Worm (Caenorhabditis elegans) whole organism, dauer: ENCODE data around the gene skr-8.
"Not testable (repeated sequence)": the region's sequence is repeated elsewhere in the genome, so short reads cannot be mapped to it uniquely, and the experiment has no call there.

ENCODE experiments used
- unc-62 ChIP-seq: sonication (generic microtip); optimal IDR thresholded peaks from 2 replicates; lab custom pipeline; 2017; ENCODE audit warnings: missing biosample characterization, missing genetic modification reagents, missing genetic modification characterization

Gene skr-8

DNA sequence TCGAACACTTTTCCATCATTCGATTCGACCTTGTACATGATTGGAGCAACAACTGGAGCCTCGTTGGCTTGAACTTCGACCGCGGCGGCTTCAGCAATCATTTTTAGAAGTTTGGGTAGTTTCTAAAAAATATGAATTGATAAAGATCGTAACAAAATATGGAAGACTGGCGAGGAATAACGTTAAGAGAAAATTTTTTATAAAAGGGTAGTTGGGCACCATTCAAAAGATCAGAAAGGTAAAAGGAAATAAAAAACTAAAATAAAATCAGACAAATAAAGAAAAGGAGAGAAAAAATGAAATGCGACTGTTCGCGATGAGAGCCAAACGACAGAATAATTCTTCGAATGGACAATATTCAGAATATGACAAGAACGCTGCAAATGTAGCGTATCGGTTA, at the start of gene skr-8:
TSS of gene skr-8 (minus strand) at position 101 of the 400 bp plus-strand sequence.
- TF ChIP-seq unc-62 (GFP tag; lab: Kevin White, UChicago): not testable (repeated sequence)

DNA sequence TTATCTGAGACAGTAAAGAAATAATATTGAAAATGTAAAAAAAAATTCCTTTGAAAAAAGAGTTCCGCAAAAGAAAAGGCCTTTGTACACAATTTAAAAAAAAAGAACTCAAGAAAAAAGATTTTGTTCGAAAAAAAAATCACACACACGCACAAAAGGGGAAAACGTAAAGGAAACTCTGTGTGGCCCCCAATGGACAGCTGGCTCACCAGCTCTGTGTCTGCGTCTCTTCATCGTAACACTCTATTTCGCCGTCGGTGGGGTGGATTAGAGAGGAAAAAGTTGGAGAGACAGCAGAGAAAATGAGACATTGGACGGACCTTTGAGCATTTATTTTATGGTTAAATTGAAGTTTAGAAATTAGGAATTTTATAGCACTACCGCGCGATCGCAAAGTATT, 49.4 kb upstream of the skr-8 start:
- no peak for TF ChIP-seq unc-62 (GFP tag; lab: Kevin White, UChicago)

DNA sequence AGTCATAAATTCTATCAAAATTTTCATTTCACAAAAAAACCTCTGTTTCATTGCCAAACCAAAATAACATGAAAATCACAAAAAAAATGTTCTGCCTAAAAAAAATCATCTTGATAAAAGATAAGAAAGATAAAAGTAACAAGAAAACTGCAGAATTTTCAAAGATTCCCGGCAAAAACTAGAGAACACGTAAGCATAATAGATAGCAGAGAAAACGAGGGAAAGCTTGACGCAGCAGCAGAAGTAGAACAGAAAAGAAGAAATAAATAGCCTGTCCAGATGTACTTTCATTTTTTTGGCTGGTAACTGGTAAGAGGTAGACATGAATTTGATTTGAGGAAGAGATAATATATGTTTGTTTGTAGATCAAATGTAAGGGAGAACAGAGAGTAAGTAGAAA, 45.1 kb upstream of the skr-8 start:
- TF ChIP-seq unc-62 (GFP tag; lab: Kevin White, UChicago): no peak

DNA sequence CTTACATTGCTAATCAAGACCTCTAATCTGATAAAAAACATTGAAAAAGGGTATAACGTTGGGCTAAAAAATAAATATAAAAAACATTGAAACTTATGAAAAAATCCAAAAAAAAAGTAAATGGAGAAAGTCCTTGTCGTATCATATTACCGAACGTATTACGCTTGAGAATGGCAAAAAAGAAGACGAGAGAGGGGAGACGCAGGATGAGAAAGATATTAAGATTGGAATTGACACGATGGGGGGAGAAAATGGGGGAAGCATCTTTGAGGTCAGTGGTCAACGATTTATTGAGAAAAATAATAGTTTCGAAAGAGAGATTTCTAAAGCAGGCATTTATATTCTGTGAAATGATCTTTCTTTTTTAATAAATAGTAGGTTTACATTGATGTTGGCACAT, 43.7 kb upstream of the skr-8 start:
- no peak for TF ChIP-seq unc-62 (GFP tag; lab: Kevin White, UChicago)

ce11 chrIV:17207864-17208263, 42.2 kb upstream of the skr-8 start:
- TF ChIP-seq unc-62 (GFP tag; lab: Kevin White, UChicago): no peak

ce11 chrIV:17206745-17207144, 41.1 kb upstream of the skr-8 start, which contains the start of gene cnnm-1:
Gene cnnm-1, minus strand, starts transcription at chrIV:17206845.
- no peak for TF ChIP-seq unc-62 (GFP tag; lab: Kevin White, UChicago)

DNA sequence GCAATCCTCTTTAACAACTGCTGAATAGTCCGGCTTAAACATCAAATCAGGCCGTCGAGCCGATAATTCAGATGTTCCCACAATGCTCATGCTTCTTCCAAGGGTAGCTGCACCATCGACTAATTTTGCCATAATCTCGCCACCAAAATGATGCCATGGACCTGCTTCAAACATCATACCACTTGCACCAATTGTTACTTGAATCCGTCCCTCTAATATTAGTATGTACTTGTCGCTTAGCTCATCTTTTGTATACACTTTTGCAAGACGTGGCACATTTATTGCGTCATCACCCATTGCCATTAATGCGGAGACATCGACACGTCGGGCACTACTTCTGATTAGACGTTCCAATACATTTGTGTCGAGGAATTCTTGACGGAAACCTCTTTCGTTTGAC, 34.1 kb upstream of the skr-8 start:
- TF ChIP-seq unc-62 (GFP tag; lab: Kevin White, UChicago): no peak

DNA sequence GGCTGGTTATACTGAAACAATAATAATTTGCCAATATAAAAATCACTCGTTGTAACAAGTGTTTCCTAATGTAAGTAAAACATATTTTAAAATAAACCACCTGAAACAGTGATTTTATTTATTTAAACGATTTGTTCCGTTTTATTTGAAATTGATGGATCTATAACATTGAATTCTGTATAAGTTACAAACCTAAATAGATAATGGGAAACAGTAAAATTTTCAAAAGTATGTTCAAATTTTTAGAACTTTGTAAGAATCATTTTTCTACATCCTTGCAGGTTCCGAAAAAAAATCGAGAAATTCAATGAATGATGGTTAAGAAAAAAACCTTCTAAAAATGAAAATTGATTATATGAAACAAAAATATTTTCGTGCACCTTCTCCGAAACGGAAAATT, 27.9 kb upstream of the skr-8 start:
- TF ChIP-seq unc-62 (GFP tag; lab: Kevin White, UChicago): no peak

ce11 chrIV:17191791-17192190, 26.2 kb upstream of the skr-8 start, which contains the start of gene flp-17:
Gene flp-17, minus strand, starts transcription at chrIV:17191891.
- no peak for TF ChIP-seq unc-62 (GFP tag; lab: Kevin White, UChicago)

ce11 chrIV:17189193-17189592, 23.6 kb upstream of the skr-8 start:
- no peak for TF ChIP-seq unc-62 (GFP tag; lab: Kevin White, UChicago)

ce11 chrIV:17183629-17184028, 18.0 kb upstream of the skr-8 start, which contains the start of gene col-138:
Gene col-138, minus strand, starts transcription at chrIV:17183729.
- TF ChIP-seq unc-62 (GFP tag; lab: Kevin White, UChicago): no peak

DNA sequence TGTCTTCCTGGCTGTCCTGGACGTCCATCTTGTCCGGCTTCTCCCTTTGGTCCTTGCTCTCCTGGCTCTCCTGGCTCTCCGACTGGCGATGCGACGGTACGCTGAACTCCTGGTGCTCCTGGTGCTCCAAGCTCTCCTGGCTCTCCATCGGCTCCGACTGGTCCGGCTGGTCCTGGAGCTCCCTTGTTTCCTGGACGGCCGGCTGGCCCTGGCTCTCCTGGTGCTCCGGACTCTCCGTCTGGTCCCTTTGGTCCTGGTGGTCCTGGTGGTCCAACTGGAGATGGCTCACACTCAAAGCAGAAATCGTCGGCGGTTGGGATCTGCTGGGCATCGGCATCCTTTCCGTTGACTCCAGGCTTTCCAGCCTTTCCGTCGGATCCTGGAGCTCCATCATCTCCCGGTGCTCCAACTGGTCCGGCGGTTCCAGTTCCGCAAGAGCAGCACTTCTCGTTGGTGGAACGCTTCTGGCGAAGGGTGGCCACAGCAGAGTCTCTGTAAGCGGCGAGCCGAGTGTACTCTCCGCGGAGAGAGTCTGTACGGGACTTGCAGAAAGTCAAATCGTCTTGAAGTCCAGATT, 17.5 kb upstream of the skr-8 start:
- TF ChIP-seq unc-62 (GFP tag; lab: Kevin White, UChicago): no peak

DNA sequence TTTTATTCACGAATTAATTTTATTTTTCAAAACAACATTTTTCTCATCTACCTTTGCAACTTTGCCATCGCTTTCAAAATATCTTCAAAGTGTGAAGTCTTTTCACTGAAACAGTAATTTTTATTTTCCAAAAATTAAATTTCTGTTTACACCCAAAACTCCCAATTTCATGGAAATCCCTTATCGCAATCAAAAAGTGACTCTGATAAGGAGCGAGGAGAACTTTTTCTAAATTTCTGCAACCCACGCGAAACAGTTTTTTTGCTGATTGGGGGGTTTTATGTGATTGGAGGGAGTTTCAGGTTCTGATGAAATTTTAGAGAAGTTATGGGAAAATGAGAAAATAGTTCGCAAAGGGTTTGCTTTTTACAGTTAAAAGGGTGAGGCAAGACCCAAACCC, 13.9 kb upstream of the skr-8 start:
- TF ChIP-seq unc-62 (GFP tag; lab: Kevin White, UChicago): no peak

- TF ChIP-seq unc-62 (GFP tag; lab: Kevin White, UChicago): no peak
Measured at ce11 chrIV:17179071-17179470, 13.4 kb upstream of the skr-8 start.

- no peak for TF ChIP-seq unc-62 (GFP tag; lab: Kevin White, UChicago)
Measured at ce11 chrIV:17176177-17176576, 10.5 kb upstream of the skr-8 start, which contains the start of gene C52D10.3. Gene C52D10.3, plus strand, starts transcription at chrIV:17176477.

DNA sequence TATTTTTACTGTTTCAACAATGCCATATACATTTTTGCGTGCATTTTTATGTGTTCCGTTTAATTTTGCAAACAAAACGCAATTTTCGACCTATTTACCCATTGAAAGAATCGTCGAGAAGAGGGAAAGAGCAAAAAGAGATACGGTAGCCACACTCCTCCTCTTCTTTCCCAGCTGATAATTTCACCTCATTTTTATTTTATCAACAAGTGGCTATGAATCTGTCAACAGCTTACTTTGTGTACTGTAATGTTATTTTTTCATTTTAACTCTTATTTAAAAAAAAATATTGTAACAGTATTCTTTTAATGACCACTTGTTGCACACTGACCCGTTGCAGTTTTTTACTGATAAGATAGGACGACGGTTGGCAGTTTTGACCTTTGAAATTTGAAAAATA, 9.3 kb upstream of the skr-8 start:
- no peak for TF ChIP-seq unc-62 (GFP tag; lab: Kevin White, UChicago)

ce11 chrIV:17174087-17174486, 8.5 kb upstream of the skr-8 start:
- TF ChIP-seq unc-62 (GFP tag; lab: Kevin White, UChicago): no peak
